Worm (Caenorhabditis elegans) whole organism, L3 larva: Measurements from ENCODE around the gene acbp-6.

Experiments
- R02D3.7 ChIP-seq: fragments of 150-350 bp; optimal IDR thresholded peaks from 2 replicates; lab custom pipeline; 2014; ENCODE audit warnings: missing biosample characterization, missing genetic modification characterization
- ZK546.5 ChIP-seq: sonication (generic microtip); optimal IDR thresholded peaks from 2 replicates; lab custom pipeline; 2017; ENCODE audit warnings: missing biosample characterization, missing genetic modification characterization
- aly-2 ChIP-seq: fragments of 150-350 bp; optimal IDR thresholded peaks from 2 replicates; lab custom pipeline; 2014; ENCODE audit warnings: missing biosample characterization, missing genetic modification characterization
- ama-1 ChIP-seq: fragments of 150-350 bp; optimal IDR thresholded peaks from 2 replicates; lab custom pipeline; 2018
- ceh-16 ChIP-seq: sonication (generic microtip); optimal IDR thresholded peaks from 2 replicates; lab custom pipeline; 2017; ENCODE audit warnings: missing biosample characterization, missing genetic modification characterization
- ceh-28 ChIP-seq: fragments of 150-350 bp; optimal IDR thresholded peaks from 2 replicates; lab custom pipeline; 2014; ENCODE audit warnings: missing biosample characterization, missing genetic modification reagents, missing genetic modification characterization
- ceh-82 ChIP-seq: fragments of 150-350 bp; optimal IDR thresholded peaks from 2 replicates; lab custom pipeline; 2014; ENCODE audit warnings: missing biosample characterization, missing genetic modification characterization
- daf-12 ChIP-seq: fragments of 150-350 bp; optimal IDR thresholded peaks from 2 replicates; lab custom pipeline; 2014; ENCODE audit warnings: missing biosample characterization, missing genetic modification reagents, missing genetic modification characterization
- egl-27 ChIP-seq: sonication (generic microtip); optimal IDR thresholded peaks from 4 replicates; lab custom pipeline; 2017; ENCODE audit warnings: missing biosample characterization, missing genetic modification reagents, missing genetic modification characterization
- egl-5 ChIP-seq: fragments of 150-350 bp; optimal IDR thresholded peaks from 2 replicates; lab custom pipeline; 2017; ENCODE audit warnings: missing biosample characterization, missing genetic modification reagents, missing genetic modification characterization, inconsistent platforms
- elt-2 ChIP-seq: sonication (generic microtip); optimal IDR thresholded peaks from 2 replicates; lab custom pipeline; 2016; ENCODE audit warnings: missing genetic modification reagents, mild to moderate bottlenecking, missing genetic modification characterization, missing compliant biosample characterization
- elt-3 ChIP-seq, 3 experiments: fragments of 150-350 bp in 1 of 3; sonication (generic microtip) in 2 of 3; optimal IDR thresholded peaks; 2 replicates in 2 of 3; 4 replicates in 1 of 3; lab custom pipeline; 2014 to 2017; ENCODE audit warnings: missing biosample characterization in 3 of 3, missing genetic modification characterization in 3 of 3
- eor-1 ChIP-seq, 2 experiments: fragments of 150-350 bp; optimal IDR thresholded peaks; 2 replicates each; lab custom pipeline; 2014 to 2018; ENCODE audit warnings: missing biosample characterization in 2 of 2, missing genetic modification characterization in 2 of 2
- fkh-10 ChIP-seq: sonication (generic microtip); optimal IDR thresholded peaks from 2 replicates; lab custom pipeline; 2017; ENCODE audit warnings: missing biosample characterization, missing genetic modification reagents, missing genetic modification characterization
- fkh-2 ChIP-seq: fragments of 150-350 bp; optimal IDR thresholded peaks from 2 replicates; lab custom pipeline; 2014; ENCODE audit warnings: missing biosample characterization, missing genetic modification reagents, missing genetic modification characterization
- fos-1 ChIP-seq: fragments of 150-350 bp; optimal IDR thresholded peaks from 2 replicates; lab custom pipeline; 2014; ENCODE audit warnings: missing biosample characterization, missing genetic modification characterization
- hmg-11 ChIP-seq: sonication (generic microtip); optimal IDR thresholded peaks from 2 replicates; lab custom pipeline; 2016; ENCODE audit warnings: missing genetic modification characterization, missing compliant biosample characterization
- jun-1 ChIP-seq: fragments of 150-350 bp; optimal IDR thresholded peaks from 2 replicates; lab custom pipeline; 2014; ENCODE audit warnings: missing biosample characterization, missing genetic modification reagents, missing genetic modification characterization
- lsy-12 ChIP-seq: sonication (generic microtip); optimal IDR thresholded peaks from 2 replicates; lab custom pipeline; 2016; ENCODE audit warnings: mild to moderate bottlenecking, missing genetic modification characterization, missing compliant biosample characterization
- mml-1 ChIP-seq: fragments of 150-350 bp; sonication (generic microtip); optimal IDR thresholded peaks from 3 replicates; lab custom pipeline; 2014; ENCODE audit warnings: missing biosample characterization, missing genetic modification characterization
- nfya-1 ChIP-seq: sonication (generic microtip); optimal IDR thresholded peaks from 2 replicates; lab custom pipeline; 2017; ENCODE audit warnings: missing genetic modification characterization, mild to moderate bottlenecking, missing compliant biosample characterization, antibody characterized with exemption, moderate library complexity; ENCODE audit not compliant: insufficient read depth
- nhr-23 ChIP-seq: fragments of 150-350 bp; optimal IDR thresholded peaks from 2 replicates; lab custom pipeline; 2014; ENCODE audit warnings: missing biosample characterization, missing genetic modification reagents, missing genetic modification characterization
- nhr-237 ChIP-seq: fragments of 150-350 bp; optimal IDR thresholded peaks from 2 replicates; lab custom pipeline; 2014; ENCODE audit warnings: missing biosample characterization, missing genetic modification characterization
- nhr-28 ChIP-seq: fragments of 150-350 bp; optimal IDR thresholded peaks from 2 replicates; lab custom pipeline; 2014; ENCODE audit warnings: missing biosample characterization, missing genetic modification characterization
- nhr-43 ChIP-seq: sonication (generic microtip); optimal IDR thresholded peaks from 2 replicates; lab custom pipeline; 2016; ENCODE audit warnings: mild to moderate bottlenecking, missing genetic modification characterization, missing compliant biosample characterization; ENCODE audit not compliant: poor library complexity, severe bottlenecking
- nhr-77 ChIP-seq: fragments of 150-350 bp; optimal IDR thresholded peaks from 2 replicates; lab custom pipeline; 2014; ENCODE audit warnings: missing biosample characterization, missing genetic modification characterization
- pha-4 ChIP-seq: fragments of 150-350 bp; optimal IDR thresholded peaks from 2 replicates; lab custom pipeline; 2014; ENCODE audit warnings: missing biosample characterization, missing genetic modification reagents, missing genetic modification characterization
- pqm-1 ChIP-seq: fragments of 150-350 bp; optimal IDR thresholded peaks from 2 replicates; lab custom pipeline; 2017; ENCODE audit warnings: missing biosample characterization, missing genetic modification characterization, inconsistent platforms
- snpc-4 ChIP-seq: fragments of 150-350 bp; optimal IDR thresholded peaks from 2 replicates; lab custom pipeline; 2014; ENCODE audit warnings: missing biosample characterization, missing genetic modification characterization
- tbx-2 ChIP-seq: sonication (generic microtip); optimal IDR thresholded peaks from 2 replicates; lab custom pipeline; 2016; ENCODE audit warnings: mild to moderate bottlenecking, missing genetic modification characterization, missing compliant biosample characterization
- unc-39 ChIP-seq: sonication (generic microtip); optimal IDR thresholded peaks from 4 replicates; lab custom pipeline; 2017; ENCODE audit warnings: missing biosample characterization, missing genetic modification characterization
- unc-62 ChIP-seq: fragments of 150-350 bp; sonication (generic microtip); optimal IDR thresholded peaks from 4 replicates; lab custom pipeline; 2014; ENCODE audit warnings: missing biosample characterization, missing genetic modification reagents, missing genetic modification characterization
- ztf-11 ChIP-seq: fragments of 150-350 bp; optimal IDR thresholded peaks from 2 replicates; lab custom pipeline; 2014; ENCODE audit warnings: missing biosample characterization, missing genetic modification characterization
- ztf-4 ChIP-seq: fragments of 150-350 bp; optimal IDR thresholded peaks from 2 replicates; lab custom pipeline; 2014; ENCODE audit warnings: missing biosample characterization, missing genetic modification characterization

acbp-6 gene

ce11 chrII:11976727-11977259 is 3.3 kb upstream of the acbp-6 start:
- peak; percentile 27 for TF ChIP-seq nhr-43 (tag; lab: Kevin White, UChicago)
- no peak for TF ChIP-seq egl-5 (tag; lab: Kevin White, UChicago)

ce11 chrII:11974048-11974995 is 790 bp upstream of the acbp-6 start:
- TF ChIP-seq ceh-16 (tag; lab: Kevin White, UChicago) (no peak), ZK546.5 (peak; percentile 53), eor-1 (tag; optimal IDR thresholded peaks at IDR 0.05; lab: Kevin White, UChicago) (no peak), elt-2 (tag; lab: Kevin White, UChicago) (peak; percentile 49), aly-2 (tag; lab: Kevin White, UChicago) (peak; percentile 34), egl-27 (tag; lab: Kevin White, UChicago) (no peak), nhr-77 (tag; lab: Kevin White, UChicago) (peak; percentile 24), egl-5 (tag; lab: Kevin White, UChicago) (no peak), lsy-12 (peak; percentile 40), nhr-43 (tag; lab: Kevin White, UChicago) (peak; percentile 11), ama-1 (lab: Kevin White, UChicago) (peak; percentile 77), nfya-1 (peak; percentile 3), nhr-28 (tag; lab: Kevin White, UChicago) (peak; percentile 55), pqm-1 (tag; lab: Kevin White, UChicago) (peak; percentile 19), ztf-11 (tag; lab: Kevin White, UChicago) (no peak), fos-1 (peak; percentile 76), jun-1 (peak; percentile 47), pha-4 (tag; lab: Kevin White, UChicago) (peak; percentile 34), snpc-4 (no peak), hmg-11 (tag; lab: Kevin White, UChicago) (peak; percentile 13)

- TF ChIP-seq lsy-12 (no peak), nhr-23 (tag; lab: Kevin White, UChicago) (no peak), elt-3 (tag; optimal IDR thresholded peaks at IDR 0.05; lab: Kevin White, UChicago) (no peak), unc-62 (GFP tag; lab: Kevin White, UChicago) (no peak), ceh-28 (tag; lab: Kevin White, UChicago) (no peak), nhr-237 (no peak), daf-12 (tag; lab: Kevin White, UChicago) (no peak), mml-1 (tag; lab: Kevin White, UChicago) (no peak), aly-2 (tag; lab: Kevin White, UChicago) (no peak), jun-1 (no peak), pha-4 (tag; lab: Kevin White, UChicago) (no peak), unc-39 (tag; lab: Kevin White, UChicago) (no peak), tbx-2 (tag; lab: Kevin White, UChicago) (no peak)
- TF ChIP-seq, all 47 proteins: peak for 0
These were observed 1.3 kb downstream of the acbp-6 start for ce11 chrII:11972266-11972665.

ce11 chrII:11971009-11971636 is 2.4 kb downstream of the acbp-6 start:
- no peak for TF ChIP-seq ama-1 (lab: Kevin White, UChicago)
- TF ChIP-seq jun-1: no peak
- TF ChIP-seq nhr-43 (tag; lab: Kevin White, UChicago): no peak
- no peak for TF ChIP-seq nhr-23 (tag; lab: Kevin White, UChicago)
- TF ChIP-seq nfya-1: peak; percentile 70
- no peak for TF ChIP-seq ztf-4 (tag; lab: Kevin White, UChicago)
- no peak for TF ChIP-seq pha-4 (tag; lab: Kevin White, UChicago)

- no peak for TF ChIP-seq lsy-12
- TF ChIP-seq ceh-28 (tag; lab: Kevin White, UChicago): no peak
- TF ChIP-seq fos-1: no peak
- no peak for TF ChIP-seq fkh-10
- TF ChIP-seq daf-12 (tag; lab: Kevin White, UChicago): no peak
- no peak for TF ChIP-seq pha-4 (tag; lab: Kevin White, UChicago)
- no peak for TF ChIP-seq ztf-4 (tag; lab: Kevin White, UChicago)
- no peak for TF ChIP-seq tbx-2 (tag; lab: Kevin White, UChicago)
- TF ChIP-seq jun-1: no peak
- TF ChIP-seq R02D3.7 (tag; lab: Kevin White, UChicago): no peak
- no peak for TF ChIP-seq fkh-2 (tag; lab: Kevin White, UChicago)
- TF ChIP-seq nhr-77 (tag; lab: Kevin White, UChicago): no peak
- TF ChIP-seq elt-2 (tag; lab: Kevin White, UChicago): no peak
- TF ChIP-seq unc-39 (tag; lab: Kevin White, UChicago): no peak
- TF ChIP-seq ceh-82 (tag; lab: Kevin White, UChicago): no peak
- no peak for TF ChIP-seq nfya-1
- TF ChIP-seq, all 47 proteins: peak for 0
These were observed 4.5 kb downstream of the acbp-6 start for ce11 chrII:11969033-11969432.
